Fruit fly (Drosophila melanogaster) whole organism, wandering third instar larva: Measurements from ENCODE around the gene CG43293.

Experiments
- Hr78 ChIP-seq: fragments of >200 bp; optimal IDR thresholded peaks from 2 replicates; lab custom pipeline; 2017; ENCODE audit warnings: missing biosample characterization, missing genetic modification characterization
- psq ChIP-seq: fragments of 200-800 bp; sonication (Bioruptor generic); optimal IDR thresholded peaks from 3 replicates; lab custom pipeline; 2017; ENCODE audit warnings: missing biosample characterization, mild to moderate bottlenecking, missing genetic modification characterization, moderate library complexity

DNA sequence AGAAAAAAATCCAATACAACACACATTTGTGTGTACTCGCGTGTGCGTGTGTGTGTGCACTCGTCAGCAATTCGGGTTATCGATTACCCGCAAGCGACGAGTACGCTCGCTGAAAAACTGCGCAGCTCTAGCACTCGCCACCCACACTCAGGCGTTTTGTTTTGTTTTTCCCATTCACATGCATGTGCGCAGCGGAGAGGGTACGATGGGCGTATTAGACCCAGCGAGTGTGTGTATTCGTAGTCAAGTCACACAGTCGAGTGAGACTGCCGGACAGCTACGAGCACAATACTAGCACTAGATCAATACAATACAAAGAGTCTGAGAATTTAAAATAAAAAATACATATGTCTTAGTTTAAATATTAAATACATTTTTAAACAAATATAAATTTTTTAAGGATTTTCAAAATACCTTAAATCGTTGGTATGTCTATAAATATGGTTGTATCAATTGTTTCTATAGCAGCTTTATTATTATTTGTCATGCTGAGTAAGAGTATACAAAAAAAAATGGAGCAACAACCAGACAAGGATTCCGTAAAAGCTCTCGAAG is at the start of gene CG43293, which contains the start of gene D19B:
- TF ChIP-seq psq (GFP tag; lab: Kevin White, UChicago) (peak; percentile 85), Hr78 (no peak)
